Fruit fly (Drosophila melanogaster): ENCODE data around the gene CG12974.
A peak's percentile ranks its signal among the peaks of the same experiment; 100 is the strongest.

CG12974 gene

dm6 chr3L:21252525-21252924, 33.2 kb downstream of the CG12974 start (continued):
- TF ChIP-seq Blimp-1 (GFP tag; optimal IDR thresholded peaks at IDR 0.05) (no peak), CG11762 (GFP tag; optimal IDR thresholded peaks at IDR 0.05; ENCODE audit: insufficient read depth) (no peak), svp (GFP tag) (peak; percentile 84), CG8119 (GFP tag; IDR thresholded peaks at IDR 0.05) (0 out of 3 replicates have a peak, but pooled peaks have one; percentile 8), CG6808 (GFP tag; optimal IDR thresholded peaks at IDR 0.05) (no peak), OdsH (GFP tag; optimal IDR thresholded peaks at IDR 0.05) (no peak), CG11294 (GFP tag; IDR thresholded peaks at IDR 0.05) (no peak), lz (GFP tag; optimal IDR thresholded peaks at IDR 0.05) (no peak)

dm6 chr3L:21251381-21251780, 34.4 kb downstream of the CG12974 start:
- TF ChIP-seq dac (GFP tag; optimal IDR thresholded peaks at IDR 0.05) (peak; percentile 35), Ets96B (tag; optimal IDR thresholded peaks at IDR 0.05) (peak; percentile 71), CG6854 (GFP tag; optimal IDR thresholded peaks at IDR 0.05) (no peak), CG11294 (GFP tag; IDR thresholded peaks at IDR 0.05) (peak; percentile 20; the same call in 1 of the 2 replicates), cyc (GFP tag; optimal IDR thresholded peaks at IDR 0.05) (peak; percentile 51), CG6163 (GFP tag; IDR thresholded peaks at IDR 0.05) (peak; percentile 82), pdm3 (GFP tag; optimal IDR thresholded peaks at IDR 0.05) (peak; percentile 69), CG4318 (GFP tag; optimal IDR thresholded peaks at IDR 0.05) (peak; percentile 1), CG3919 (GFP tag; optimal IDR thresholded peaks at IDR 0.05) (peak; percentile 72), Sox14 (GFP tag; optimal IDR thresholded peaks at IDR 0.05) (peak; percentile 56), Hr4 (GFP tag; optimal IDR thresholded peaks at IDR 0.05) (peak; percentile 34), CG3032 (tag; optimal IDR thresholded peaks at IDR 0.05) (peak; percentile 74), topi (GFP tag; optimal IDR thresholded peaks at IDR 0.05) (peak; percentile 60), fkh (GFP tag; optimal IDR thresholded peaks at IDR 0.05) (no peak), Met (GFP tag; optimal IDR thresholded peaks at IDR 0.05) (peak; percentile 50), Ets21C (GFP tag; optimal IDR thresholded peaks at IDR 0.05) (peak; percentile 9), CG6276 (GFP tag; optimal IDR thresholded peaks at IDR 0.05) (peak; percentile 36), Blimp-1 (GFP tag; optimal IDR thresholded peaks at IDR 0.05) (no peak), Smox (GFP tag; optimal IDR thresholded peaks at IDR 0.05) (peak; percentile 32), CG34406 (GFP tag; optimal IDR thresholded peaks at IDR 0.05) (peak; percentile 50), Eip78C (GFP tag) (peak; percentile 96), Gug (GFP tag; IDR thresholded peaks at IDR 0.05) (peak; percentile 54), fd85E (GFP tag; optimal IDR thresholded peaks at IDR 0.05) (no peak), net (GFP tag; optimal IDR thresholded peaks at IDR 0.05) (peak; percentile 71), Hr38 (GFP tag; optimal IDR thresholded peaks at IDR 0.05) (no peak), Sox15 (GFP tag; optimal IDR thresholded peaks at IDR 0.05) (peak; percentile 43), svp (GFP tag) (peak; percentile 61), CG15336 (GFP tag; IDR thresholded peaks at IDR 0.05) (peak; percentile 69), Hr39 (GFP tag; optimal IDR thresholded peaks at IDR 0.05) (peak; percentile 45), fd59A (GFP tag; optimal IDR thresholded peaks at IDR 0.05) (peak; percentile 65), CG11902 (GFP tag; optimal IDR thresholded peaks at IDR 0.05) (peak; percentile 34), CG9139 (GFP tag; optimal IDR thresholded peaks at IDR 0.05) (peak; percentile 41), lz (GFP tag; optimal IDR thresholded peaks at IDR 0.05) (peak; percentile 44), Sox102F (GFP tag; optimal IDR thresholded peaks at IDR 0.05) (peak; percentile 29), achi (GFP tag; optimal IDR thresholded peaks at IDR 0.05) (peak; percentile 49), CG8632 (GFP tag; optimal IDR thresholded peaks at IDR 0.05) (peak; percentile 61), CG8319 (GFP tag; optimal IDR thresholded peaks at IDR 0.05) (peak; percentile 38), CG16779 (tag; optimal IDR thresholded peaks at IDR 0.05) (no peak), CG11762 (GFP tag; optimal IDR thresholded peaks at IDR 0.05; ENCODE audit: insufficient read depth) (peak; percentile 56), CG10669 (GFP tag; optimal IDR thresholded peaks at IDR 0.05) (peak; percentile 70), CG6792 (GFP tag; optimal IDR thresholded peaks at IDR 0.05) (peak; percentile 49), OdsH (GFP tag; optimal IDR thresholded peaks at IDR 0.05) (peak; percentile 62), dsx (GFP tag; optimal IDR thresholded peaks at IDR 0.05; ENCODE audit: poor library complexity, severe bottlenecking) (peak; percentile 95), CG7368 (GFP tag; optimal IDR thresholded peaks at IDR 0.05) (peak; percentile 59), acj6 (GFP tag; optimal IDR thresholded peaks at IDR 0.05) (peak; percentile 61), Eip93F (GFP tag; optimal IDR thresholded peaks at IDR 0.05) (no peak), CG8119 (GFP tag; IDR thresholded peaks at IDR 0.05) (peak; percentile 61; the same call in 2 of the 3 replicates), salr (GFP tag; optimal IDR thresholded peaks at IDR 0.05) (peak in 1 of 2 experiments; percentile 49)

Data from whole organism, prepupa.